Worm (Caenorhabditis elegans): ENCODE measurements around the gene F47B8.18.

Gene F47B8.18

DNA sequence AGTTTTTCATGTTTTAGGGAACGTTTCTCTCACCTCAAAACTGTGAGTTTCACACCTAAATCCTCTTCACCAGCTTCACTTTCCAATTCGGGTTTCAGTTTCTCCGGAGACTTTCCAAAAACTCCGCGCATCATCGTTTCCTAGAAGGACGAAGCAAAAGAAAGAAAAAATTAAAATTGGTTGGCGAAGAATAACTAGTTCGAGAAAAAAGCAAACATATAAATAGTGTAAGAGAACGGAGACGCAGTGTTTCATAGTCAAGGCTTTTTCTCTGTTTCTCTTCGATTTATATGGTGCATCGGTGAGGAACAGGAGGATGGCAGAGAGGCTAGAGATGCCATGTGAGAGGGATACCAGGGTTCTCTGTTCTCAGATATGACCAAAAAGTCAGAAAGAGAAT is 2.5 kb downstream of the F47B8.18 start, which contains the start of gene F47B8.3 (continued):
- TF ChIP-seq nhr-28 (tag; optimal IDR thresholded peaks at IDR 0.05) = no peak
- peak; percentile 20 to 43 (median 23) for TF ChIP-seq dpl-1 (GFP tag; optimal IDR thresholded peaks at IDR 0.05)
- peak; percentile 22 for TF ChIP-seq fos-1 (tag; optimal IDR thresholded peaks at IDR 0.05)
- TF ChIP-seq unc-30 (tag; optimal IDR thresholded peaks at IDR 0.05) = no peak
- TF ChIP-seq unc-130 (tag; optimal IDR thresholded peaks at IDR 0.05) = no peak
- TF ChIP-seq nhr-77 (tag; optimal IDR thresholded peaks at IDR 0.05) = no peak
- TF ChIP-seq ceh-8 (GFP tag; optimal IDR thresholded peaks at IDR 0.05) = no peak
- peak; percentile 51 for TF ChIP-seq nhr-47 (tag; optimal IDR thresholded peaks at IDR 0.05)
- TF ChIP-seq snpc-4 (tag; optimal IDR thresholded peaks at IDR 0.05) = peak; percentile 55
- peak in 2 of 3 experiments; percentile 17 to 19 for TF ChIP-seq ceh-82 (tag; optimal IDR thresholded peaks at IDR 0.05)
- no peak for TF ChIP-seq tbx-2 (tag; optimal IDR thresholded peaks at IDR 0.05)
- no peak for TF ChIP-seq ceh-90 (tag; optimal IDR thresholded peaks at IDR 0.05)
- peak; percentile 19 to 60 for TF ChIP-seq lsy-2 (tag; optimal IDR thresholded peaks at IDR 0.05)
- no peak for TF ChIP-seq ama-1 (optimal IDR thresholded peaks at IDR 0.05)
- TF ChIP-seq aha-1 (tag; optimal IDR thresholded peaks at IDR 0.05) = no peak
- TF ChIP-seq nhr-76 (tag; optimal IDR thresholded peaks at IDR 0.05) = no peak
- no peak for TF ChIP-seq ces-1 (GFP tag; optimal IDR thresholded peaks at IDR 0.05)
- peak; percentile 93 for TF ChIP-seq pag-3 (tag; optimal IDR thresholded peaks at IDR 0.05; ENCODE audit: borderline replicate concordance, insufficient read depth)
- peak; percentile 9 for TF ChIP-seq lir-3 (tag; optimal IDR thresholded peaks at IDR 0.05; ENCODE audit: poor library complexity)
- TF ChIP-seq grh-1 (GFP tag; IDR thresholded peaks at IDR 0.05) = no peak
- TF ChIP-seq xbp-1 (tag; optimal IDR thresholded peaks at IDR 0.05) = no peak
- TF ChIP-seq alr-1 (tag; optimal IDR thresholded peaks at IDR 0.05; ENCODE audit: borderline replicate concordance) = no peak
- no peak for TF ChIP-seq mab-9 (GFP tag; IDR thresholded peaks at IDR 0.05)
- no peak for TF ChIP-seq lin-39 (tag; optimal IDR thresholded peaks at IDR 0.05)
- peak; percentile 77 for TF ChIP-seq mep-1 (tag; optimal IDR thresholded peaks at IDR 0.05)
- TF ChIP-seq nhr-85 (tag) = no peak
- TF ChIP-seq snu-23 (GFP tag; optimal IDR thresholded peaks at IDR 0.05) = peak; percentile 68
- no peak for TF ChIP-seq hlh-17 (GFP tag; optimal IDR thresholded peaks at IDR 0.05; ENCODE audit: borderline replicate concordance)
- no peak for TF ChIP-seq ztf-4 (tag; optimal IDR thresholded peaks at IDR 0.05)
- no peak for TF ChIP-seq fkh-4 (tag; optimal IDR thresholded peaks at IDR 0.05; ENCODE audit: borderline replicate concordance)
- no peak for TF ChIP-seq elt-3 (tag; optimal IDR thresholded peaks at IDR 0.05)
- TF ChIP-seq unc-62 (GFP tag; optimal IDR thresholded peaks at IDR 0.05) = no peak
- no peak for TF ChIP-seq dsc-1 (tag; optimal IDR thresholded peaks at IDR 0.05)
- TF ChIP-seq ets-5 (GFP tag; IDR thresholded peaks at IDR 0.05) = no peak
- no peak for TF ChIP-seq C34B4.2 (tag; optimal IDR thresholded peaks at IDR 0.05)
- TF ChIP-seq lin-13 (GFP tag; optimal IDR thresholded peaks at IDR 0.05) = no peak
- TF ChIP-seq fkh-8 (tag; optimal IDR thresholded peaks at IDR 0.05) = peak; percentile 85
- TF ChIP-seq pqm-1 (tag; optimal IDR thresholded peaks at IDR 0.05) = no peak
- no peak for TF ChIP-seq ztf-11 (tag; optimal IDR thresholded peaks at IDR 0.05)
- TF ChIP-seq egl-27 (tag; optimal IDR thresholded peaks at IDR 0.05) = no peak
- no peak for TF ChIP-seq sox-4 (tag; optimal IDR thresholded peaks at IDR 0.05)
- peak; percentile 62 for TF ChIP-seq nhr-71 (tag; optimal IDR thresholded peaks at IDR 0.05)
- TF ChIP-seq jun-1 (tag; optimal IDR thresholded peaks at IDR 0.05) = no peak
- no peak for TF ChIP-seq unc-98 (GFP tag; IDR thresholded peaks at IDR 0.05)
- TF ChIP-seq elt-2 (tag; optimal IDR thresholded peaks at IDR 0.05) = no peak
- peak; percentile 53 for TF ChIP-seq nhr-20 (tag; optimal IDR thresholded peaks at IDR 0.05)
- TF ChIP-seq mef-2 (tag; optimal IDR thresholded peaks at IDR 0.05) = no peak
- peak; percentile 61 to 82 for TF ChIP-seq efl-1 (optimal IDR thresholded peaks at IDR 0.05)
- peak; percentile 37 to 60 for TF ChIP-seq efl-1 (GFP tag; optimal IDR thresholded peaks at IDR 0.05 in 1 of 2)
- TF ChIP-seq irx-1 (tag; optimal IDR thresholded peaks at IDR 0.05) = no peak
- no peak for TF ChIP-seq skn-1 (tag; optimal IDR thresholded peaks at IDR 0.05)
- no peak for TF ChIP-seq sup-37 (GFP tag; optimal IDR thresholded peaks at IDR 0.05)
- no peak for TF ChIP-seq ceh-63 (GFP tag; optimal IDR thresholded peaks at IDR 0.05)
- TF ChIP-seq swsn-7 (tag; optimal IDR thresholded peaks at IDR 0.05) = peak; percentile 40
